Fruit fly (Drosophila melanogaster) whole organism, larva: ENCODE results near the gene Ythdf.

Source experiments
- noc ChIP-seq: fragments of 200-800 bp; sonication (Bioruptor generic); optimal IDR thresholded peaks from 3 replicates; lab custom pipeline; 2019; ENCODE audit warnings: missing biosample characterization, mild to moderate bottlenecking, missing genetic modification characterization, moderate library complexity

Gene Ythdf

DNA sequence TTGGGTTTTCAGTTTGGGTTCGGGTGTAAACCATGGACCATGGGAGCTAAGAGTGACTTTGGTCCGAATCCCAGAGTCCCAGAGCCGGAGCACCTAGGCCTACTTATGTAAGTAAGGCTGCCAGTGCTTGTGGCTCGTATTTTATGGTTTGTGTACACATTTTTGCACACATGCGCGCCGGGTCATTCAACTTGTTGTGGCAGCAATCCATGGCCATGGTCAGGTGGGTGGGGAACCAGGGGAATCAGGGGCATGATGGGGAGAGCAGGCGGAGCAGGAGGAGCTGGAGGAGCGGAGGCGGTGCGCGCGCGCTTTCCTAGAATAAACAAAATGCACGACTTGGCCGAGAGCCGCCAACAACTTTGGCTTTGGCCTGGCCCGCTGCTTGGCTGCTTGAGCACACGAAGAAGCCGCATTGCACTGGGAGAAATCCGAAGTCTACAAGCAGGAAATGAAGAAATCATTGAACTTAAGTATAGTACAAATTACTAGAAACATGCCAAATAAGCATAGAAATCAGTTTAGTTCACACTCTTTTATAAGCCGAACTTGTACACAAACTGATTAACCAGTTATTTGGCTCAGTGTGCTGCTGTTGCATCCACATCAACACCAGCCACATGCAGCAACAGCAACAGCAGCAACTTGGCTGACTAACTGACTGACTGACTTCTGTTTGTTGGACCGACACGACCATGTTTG lies 29.2 kb downstream of the Ythdf start:
- TF ChIP-seq noc (tag; lab: Kevin White, UChicago), result no peak

DNA sequence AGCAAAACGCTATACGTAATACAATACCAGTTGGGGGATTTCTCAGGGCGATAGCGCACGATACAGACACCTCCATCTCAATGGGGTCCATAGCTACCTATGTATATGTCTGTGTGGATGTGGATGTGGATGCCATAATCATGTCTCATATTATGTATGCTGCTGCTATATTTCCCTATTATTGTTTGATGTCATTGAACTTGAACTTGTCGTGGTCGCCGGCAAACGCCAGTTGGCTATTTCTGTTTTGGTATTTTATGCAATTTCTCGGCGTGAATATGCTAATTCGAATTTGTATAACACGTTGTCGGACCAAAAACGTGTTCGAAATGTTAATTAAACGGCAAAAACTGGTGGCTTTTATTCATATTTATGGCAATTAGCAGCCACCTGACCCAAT lies 33.3 kb downstream of the Ythdf start:
- no peak for TF ChIP-seq noc (tag; lab: Kevin White, UChicago)

DNA sequence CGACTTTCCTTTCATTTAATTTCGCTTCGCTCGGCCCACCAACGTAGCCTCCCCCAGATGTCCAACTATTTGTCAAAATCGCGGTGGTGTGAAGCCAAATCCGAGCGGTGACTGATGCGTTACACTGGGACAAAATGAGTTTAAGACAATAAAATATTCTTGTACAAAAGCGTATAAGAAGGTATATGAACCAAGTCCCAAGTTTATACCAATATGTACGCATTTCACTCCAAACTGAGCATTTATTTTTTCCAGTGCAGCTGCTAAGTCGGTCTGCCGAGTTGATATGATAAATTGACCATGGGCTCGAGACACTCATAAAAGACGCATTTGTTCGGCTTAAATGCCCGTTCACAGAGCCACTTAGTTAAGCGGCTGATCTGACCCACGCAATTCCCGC lies 34.3 kb downstream of the Ythdf start:
- no peak for TF ChIP-seq noc (tag; lab: Kevin White, UChicago)

DNA sequence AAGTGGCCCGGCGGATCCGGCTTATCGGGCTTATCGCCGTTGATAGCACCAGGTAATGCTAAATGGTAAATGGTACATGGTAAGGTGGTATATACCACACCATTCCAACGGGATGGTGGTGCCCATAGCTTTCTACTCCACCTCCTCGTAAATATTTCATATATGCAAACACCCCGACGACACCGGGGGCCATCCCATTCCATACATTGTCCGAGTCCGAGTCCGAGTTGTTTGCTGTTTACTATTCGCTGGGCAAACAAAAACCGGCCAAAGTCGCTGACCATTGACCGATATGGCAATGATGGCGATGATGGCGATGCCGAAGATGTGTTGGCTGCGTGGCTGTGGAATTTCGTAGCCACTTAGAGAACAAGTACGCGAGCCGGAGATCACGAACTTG lies 35.0 kb downstream of the Ythdf start:
- no peak for TF ChIP-seq noc (tag; lab: Kevin White, UChicago)

DNA sequence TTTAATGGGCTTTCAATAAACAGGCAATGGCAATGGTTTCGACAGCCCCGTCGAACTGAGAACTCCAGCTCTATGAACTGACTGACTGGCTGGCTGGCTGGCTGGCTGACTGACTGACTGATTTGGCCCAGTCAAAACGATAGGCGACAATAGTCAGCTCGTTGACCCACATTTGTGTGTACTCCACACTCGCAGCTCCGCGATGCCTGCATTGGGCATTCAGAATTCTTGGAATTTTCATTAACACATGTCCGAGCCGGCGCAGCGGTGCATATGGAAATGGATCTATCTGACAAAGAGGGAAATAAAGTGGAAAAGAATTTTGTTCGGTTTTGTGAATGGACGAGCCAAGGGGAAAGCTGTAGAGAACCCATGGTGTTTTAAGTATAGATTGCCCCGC lies 36.8 kb downstream of the Ythdf start:
- no peak for TF ChIP-seq noc (tag; lab: Kevin White, UChicago)

DNA sequence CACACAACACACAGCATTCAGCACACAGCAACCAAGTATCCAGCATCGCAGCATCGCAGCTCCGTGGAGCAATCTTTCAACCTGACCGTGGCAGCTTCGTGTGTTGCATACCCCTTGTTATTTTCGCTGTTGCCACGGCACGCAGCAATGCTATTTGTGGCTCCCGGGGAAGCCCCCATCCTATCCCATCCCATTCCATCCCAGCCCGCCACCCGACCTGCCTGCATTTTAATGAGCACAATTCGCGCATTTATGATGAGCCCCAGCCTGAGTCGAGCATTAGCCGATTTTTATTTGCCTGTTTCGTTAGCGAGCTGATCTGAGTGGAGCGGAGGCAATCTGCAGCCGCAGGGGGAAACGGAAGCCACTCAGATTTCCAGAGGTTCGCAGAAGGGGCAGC lies 39.5 kb downstream of the Ythdf start:
- no peak for TF ChIP-seq noc (tag; lab: Kevin White, UChicago)

DNA sequence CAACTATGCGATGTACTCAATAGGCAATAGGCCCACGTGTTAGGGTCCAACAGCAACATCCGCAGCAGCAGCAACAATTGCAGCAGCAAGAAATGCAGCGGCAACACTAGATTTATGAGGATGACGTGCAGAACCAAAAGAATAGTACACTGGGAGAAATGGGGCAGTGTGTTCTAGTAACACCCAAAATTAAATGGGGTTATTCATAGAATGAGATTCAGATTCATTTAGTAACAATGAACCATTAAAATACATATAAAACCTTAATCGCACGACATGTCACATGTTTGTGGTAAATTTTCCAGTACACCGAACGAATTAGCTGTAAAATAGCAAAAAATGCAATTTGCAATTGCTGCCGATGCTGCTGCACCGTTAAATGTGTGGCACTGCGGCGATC lies 41.8 kb downstream of the Ythdf start:
- no peak for TF ChIP-seq noc (tag; lab: Kevin White, UChicago)

DNA sequence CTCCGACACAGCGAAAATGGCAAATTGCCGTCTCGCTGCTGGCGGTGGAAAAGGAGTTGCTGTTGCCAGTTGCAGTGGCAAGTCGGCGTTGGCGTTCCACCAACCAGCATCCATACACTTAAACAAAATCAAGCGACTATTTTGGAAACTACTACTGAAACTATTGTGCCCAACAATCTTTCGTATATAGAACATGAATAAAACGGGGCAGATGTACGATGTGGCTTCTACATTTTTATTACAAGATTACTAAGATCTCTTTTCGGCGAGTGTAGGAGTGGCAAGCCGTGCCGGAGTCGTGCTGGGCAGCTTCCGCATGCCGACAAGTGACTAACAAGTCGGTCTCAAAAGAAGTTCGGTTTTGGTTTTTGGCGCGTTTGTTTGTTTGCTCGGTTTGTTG lies 42.5 kb downstream of the Ythdf start:
- no peak for TF ChIP-seq noc (tag; lab: Kevin White, UChicago)

DNA sequence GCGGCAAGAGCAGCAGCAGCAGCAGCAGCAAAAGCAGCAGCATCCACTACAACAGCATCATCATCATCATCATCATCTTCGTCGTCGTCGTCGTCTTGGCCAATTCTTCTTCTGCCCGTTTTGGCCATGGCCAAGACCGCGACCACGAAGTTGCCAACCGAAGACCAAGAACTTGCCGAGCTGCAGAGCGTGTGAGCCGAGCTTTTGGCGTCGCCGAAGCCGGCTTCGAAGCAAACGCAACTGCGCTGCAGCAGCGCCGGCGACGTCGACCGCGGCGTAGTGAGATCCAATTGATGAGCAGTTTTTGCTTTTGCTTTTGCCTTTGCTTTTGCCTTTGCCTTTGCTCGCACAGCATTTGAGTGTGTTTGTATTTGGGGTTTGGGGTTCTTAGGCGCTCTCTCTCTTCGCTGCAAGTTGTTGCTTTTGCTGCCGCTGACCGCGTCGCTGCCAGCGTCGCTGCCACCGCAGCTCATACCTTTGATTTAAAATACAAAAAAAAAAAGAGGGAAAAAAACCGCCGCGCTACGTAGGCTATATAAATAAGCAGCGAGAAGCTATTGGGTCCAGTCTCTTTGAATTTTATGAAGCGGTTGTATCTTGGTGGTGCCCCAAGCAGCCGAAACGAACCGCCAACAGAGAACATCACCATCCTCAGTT lies 53.9 kb downstream of the Ythdf start:
- TF ChIP-seq noc (tag; lab: Kevin White, UChicago), result no peak
